Worm (Caenorhabditis elegans) whole organism, L2 larva: ENCODE measurements around the gene F19B10.5.

ENCODE experiments used
- Y55F3AM.14 ChIP-seq: fragments of 200-800 bp; sonication (Bioruptor generic); optimal IDR thresholded peaks from 2 replicates; lab custom pipeline; 2018; ENCODE audit warnings: mild to moderate bottlenecking, missing genetic modification characterization, missing compliant biosample characterization
- crh-2 ChIP-seq: sonication (generic microtip); optimal IDR thresholded peaks from 2 replicates; lab custom pipeline; 2017; ENCODE audit warnings: missing biosample characterization, missing genetic modification characterization
- egl-27 ChIP-seq: sonication (generic microtip); optimal IDR thresholded peaks from 3 replicates; lab custom pipeline; 2017; ENCODE audit warnings: missing biosample characterization, missing genetic modification reagents, missing genetic modification characterization
- mbf-1 ChIP-seq: sonication (generic microtip); optimal IDR thresholded peaks from 2 replicates; lab custom pipeline; 2017; ENCODE audit warnings: missing biosample characterization, missing genetic modification characterization
- nhr-237 ChIP-seq: fragments of 150-350 bp; optimal IDR thresholded peaks from 2 replicates; lab custom pipeline; 2014; ENCODE audit warnings: missing biosample characterization, missing genetic modification characterization
- skn-1 ChIP-seq: sonication (generic microtip); optimal IDR thresholded peaks from 2 replicates; lab custom pipeline; 2017; ENCODE audit warnings: missing biosample characterization, missing genetic modification characterization
- unc-39 ChIP-seq: fragments of 150-350 bp; optimal IDR thresholded peaks from 2 replicates; lab custom pipeline; 2014; ENCODE audit warnings: missing biosample characterization, missing genetic modification characterization
- unc-55 ChIP-seq: fragments of 150-350 bp; sonication (generic microtip); optimal IDR thresholded peaks from 3 replicates; lab custom pipeline; 2014; ENCODE audit warnings: missing biosample characterization, missing genetic modification reagents, missing genetic modification characterization
- zag-1 ChIP-seq: fragments of 150-350 bp; optimal IDR thresholded peaks from 2 replicates; lab custom pipeline; 2014; ENCODE audit warnings: missing biosample characterization, missing genetic modification characterization
- ztf-11 ChIP-seq: sonication (generic microtip); optimal IDR thresholded peaks from 2 replicates; lab custom pipeline; 2017; ENCODE audit warnings: missing biosample characterization, missing genetic modification characterization

- TF ChIP-seq Y55F3AM.14 (GFP tag; lab: Kevin White, UChicago) (no peak), unc-55 (no peak), skn-1 (tag; lab: Kevin White, UChicago) (no peak), egl-27 (tag; lab: Kevin White, UChicago) (no peak), ztf-11 (tag; lab: Kevin White, UChicago) (no peak), crh-2 (tag; lab: Kevin White, UChicago) (no peak), zag-1 (tag; lab: Kevin White, UChicago) (no peak), nhr-237 (tag; lab: Kevin White, UChicago) (no peak), mbf-1 (no peak), unc-39 (tag; lab: Kevin White, UChicago) (no peak)
Measured at ce11 chrII:3639238-3639637, 16.2 kb upstream of the F19B10.5 start, which contains the start of gene fbxb-31.
